Worm (Caenorhabditis elegans): Measurements from ENCODE around the gene ZK1073.2.

The ZK1073.2 gene

ce11 chrX:16147728-16148197, 44.3 kb downstream of the ZK1073.2 start (continued):
- no peak for TF ChIP-seq nhr-11 (tag; optimal IDR thresholded peaks at IDR 0.05)
- peak; percentile 55 for TF ChIP-seq ceh-6 (GFP tag; optimal IDR thresholded peaks at IDR 0.05)
- no peak for TF ChIP-seq ahr-1 (tag; optimal IDR thresholded peaks at IDR 0.05)
- peak; percentile 70 for TF ChIP-seq fkh-10 (GFP tag; optimal IDR thresholded peaks at IDR 0.05)
- TF ChIP-seq ceh-31 (tag; optimal IDR thresholded peaks at IDR 0.05), result peak; percentile 96
- peak; percentile 83 for TF ChIP-seq ceh-19 (GFP tag; optimal IDR thresholded peaks at IDR 0.05)
- no peak for TF ChIP-seq hlh-13 (GFP tag; optimal IDR thresholded peaks at IDR 0.05)
- no peak for TF ChIP-seq npax-4 (tag; optimal IDR thresholded peaks at IDR 0.05)
- TF ChIP-seq dve-1 (tag; optimal IDR thresholded peaks at IDR 0.05), result peak; percentile 88
- peak; percentile 27 for TF ChIP-seq hlh-8 (tag; optimal IDR thresholded peaks at IDR 0.05)
- TF ChIP-seq unc-3 (GFP tag; conservative IDR thresholded peaks at IDR 0.05), result no peak
- TF ChIP-seq unc-3 (tag; optimal IDR thresholded peaks at IDR 0.05), result peak; percentile 27
- TF ChIP-seq pqm-1 (tag; optimal IDR thresholded peaks at IDR 0.05), result no peak
- TF ChIP-seq rnt-1 (tag; optimal IDR thresholded peaks at IDR 0.05), result peak; percentile 86
- TF ChIP-seq C38D4.7 (GFP tag; optimal IDR thresholded peaks at IDR 0.05), result peak; percentile 17
- TF ChIP-seq hlh-15 (tag; optimal IDR thresholded peaks at IDR 0.05), result no peak
- peak; percentile 36 for TF ChIP-seq fax-1 (tag; optimal IDR thresholded peaks at IDR 0.05)
- peak; percentile 92 for TF ChIP-seq tbx-2 (tag; optimal IDR thresholded peaks at IDR 0.05)
- TF ChIP-seq elt-2 (tag; optimal IDR thresholded peaks at IDR 0.05), result peak; percentile 19
- no peak for TF ChIP-seq pha-4 (tag; optimal IDR thresholded peaks at IDR 0.05)
- no peak for TF ChIP-seq odd-2 (tag; optimal IDR thresholded peaks at IDR 0.05)

DNA sequence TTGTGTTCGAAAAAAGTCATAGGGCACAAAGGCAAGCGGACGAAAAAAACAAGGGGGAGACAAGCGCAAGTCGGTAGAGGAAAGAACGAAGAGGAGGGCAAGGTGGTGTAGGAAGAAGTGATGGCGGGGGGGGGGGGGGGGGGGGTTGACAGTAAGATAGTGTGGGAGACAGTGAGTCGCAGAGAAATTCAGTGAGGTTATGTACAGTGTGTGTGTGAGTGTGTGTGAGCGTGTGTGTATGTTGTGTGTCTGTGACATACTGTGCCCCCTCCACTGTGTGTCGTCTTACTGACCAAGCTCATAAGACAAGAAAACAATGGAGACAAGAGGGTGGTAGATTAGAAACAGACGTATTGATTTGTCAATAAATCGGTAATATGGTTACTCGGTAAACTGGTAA, 46.7 kb downstream of the ZK1073.2 start:
- TF ChIP-seq che-1 (tag; optimal IDR thresholded peaks at IDR 0.05) (no peak), unc-86 (tag; optimal IDR thresholded peaks at IDR 0.05) (no peak), nhr-11 (tag; optimal IDR thresholded peaks at IDR 0.05) (no peak), Y22D7AL.16 (tag; optimal IDR thresholded peaks at IDR 0.05) (no peak), sox-4 (tag; optimal IDR thresholded peaks at IDR 0.05) (peak; percentile 6), C08G9.2 (tag; optimal IDR thresholded peaks at IDR 0.05) (no peak), pag-3 (tag; optimal IDR thresholded peaks at IDR 0.05; ENCODE audit: borderline replicate concordance) (no peak), pax-1 (tag; optimal IDR thresholded peaks at IDR 0.05) (no peak), unc-55 (GFP tag; optimal IDR thresholded peaks at IDR 0.05) (peak; percentile 26), fkh-10 (GFP tag; optimal IDR thresholded peaks at IDR 0.05) (no peak), ceh-22 (tag; optimal IDR thresholded peaks at IDR 0.05) (no peak), tbx-2 (tag; optimal IDR thresholded peaks at IDR 0.05) (no peak), C38D4.7 (GFP tag; optimal IDR thresholded peaks at IDR 0.05) (no peak), dve-1 (tag; optimal IDR thresholded peaks at IDR 0.05) (no peak), nhr-232 (tag; optimal IDR thresholded peaks at IDR 0.05) (no peak), hlh-30 (tag; optimal IDR thresholded peaks at IDR 0.05; ENCODE audit: insufficient read depth) (peak; percentile 45), T23F11.4 (GFP tag; optimal IDR thresholded peaks at IDR 0.05) (peak; percentile 44), ceh-19 (GFP tag; optimal IDR thresholded peaks at IDR 0.05) (no peak), pat-9 (tag; optimal IDR thresholded peaks at IDR 0.05) (peak; percentile 23), syd-9 (tag; optimal IDR thresholded peaks at IDR 0.05) (no peak), tbx-7 (tag; optimal IDR thresholded peaks at IDR 0.05) (no peak), ama-1 (optimal IDR thresholded peaks at IDR 0.05) (no peak), odd-2 (tag; optimal IDR thresholded peaks at IDR 0.05) (no peak), mec-3 (tag; optimal IDR thresholded peaks at IDR 0.05; ENCODE audit: borderline replicate concordance) (no peak), hlh-8 (tag; optimal IDR thresholded peaks at IDR 0.05) (no peak), lin-11 (tag; optimal IDR thresholded peaks at IDR 0.05) (no peak), ceh-14 (tag; optimal IDR thresholded peaks at IDR 0.05) (no peak), ceh-31 (tag; optimal IDR thresholded peaks at IDR 0.05) (no peak), ceh-6 (GFP tag; optimal IDR thresholded peaks at IDR 0.05) (no peak), fax-1 (tag; optimal IDR thresholded peaks at IDR 0.05) (no peak), sox-2 (GFP tag; IDR thresholded peaks at IDR 0.05) (peak; percentile 29; the same call in 1 of the 2 replicates), hlh-6 (tag; optimal IDR thresholded peaks at IDR 0.05) (no peak), pqm-1 (tag; optimal IDR thresholded peaks at IDR 0.05) (no peak), elt-2 (tag; optimal IDR thresholded peaks at IDR 0.05) (peak; percentile 30)
